Fruit fly (Drosophila melanogaster) whole organism: ENCODE results near the gene CG12301.

Experiments used
- CG8478 ChIP-seq: fragments of >200 bp; optimal IDR thresholded peaks from 2 replicates; lab custom pipeline; 2018; ENCODE audit warnings: inconsistent platforms
- Dll ChIP-seq: fragments of >200 bp; optimal IDR thresholded peaks from 2 replicates; lab custom pipeline; 2017
- EcR ChIP-seq, 2 experiments: fragments of >200 bp; optimal IDR thresholded peaks; 2 replicates each; lab custom pipeline; 2017; ENCODE audit warnings: missing biosample characterization in 2 of 2, missing genetic modification characterization in 2 of 2, missing genetic modification reagents in 2 of 2
- pan ChIP-seq: fragments of >200 bp; optimal IDR thresholded peaks from 2 replicates; lab custom pipeline; 2017
- psq ChIP-seq: fragments of >200 bp; optimal IDR thresholded peaks from 2 replicates; lab custom pipeline; 2017
- usp ChIP-seq: fragments of >200 bp; optimal IDR thresholded peaks from 2 replicates; lab custom pipeline; 2017; ENCODE audit warnings: missing biosample characterization, missing genetic modification characterization, mixed read lengths

Gene CG12301

DNA sequence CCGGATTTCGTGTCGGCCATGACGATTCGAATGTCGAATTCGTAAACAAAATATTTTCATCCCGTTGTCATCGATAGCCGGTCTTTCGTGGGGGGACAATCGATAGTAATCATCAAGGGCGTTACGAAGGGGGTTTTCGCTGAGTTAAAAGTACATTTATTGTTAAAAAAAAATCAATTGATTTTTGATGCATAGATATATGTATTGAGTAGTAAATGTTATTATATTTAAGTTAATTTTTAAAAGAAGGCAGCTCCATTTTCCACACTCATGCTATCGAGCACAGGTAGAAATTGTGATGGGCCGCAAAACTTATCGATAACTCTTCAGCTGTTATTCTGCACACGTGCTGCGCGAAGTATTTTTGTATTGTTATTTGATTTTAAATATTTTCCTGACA is at the start of gene CG12301, which contains the start of gene mrn:
CG12301 (plus strand) TSS at position 314 of the 400 bp plus-strand sequence.
mrn (minus strand) TSS at position 51 of the 400 bp plus-strand sequence.
- no peak for TF ChIP-seq usp
- TF ChIP-seq CG8478 (lab: Kevin White, UChicago), result no peak
- TF ChIP-seq pan (lab: Kevin White, UChicago), result no peak
- no peak for TF ChIP-seq Dll (lab: Kevin White, UChicago)
- no peak for TF ChIP-seq psq (lab: Kevin White, UChicago)
- TF ChIP-seq EcR (GFP tag; optimal IDR thresholded peaks at IDR 0.05; lab: Kevin White, UChicago), result no peak

DNA sequence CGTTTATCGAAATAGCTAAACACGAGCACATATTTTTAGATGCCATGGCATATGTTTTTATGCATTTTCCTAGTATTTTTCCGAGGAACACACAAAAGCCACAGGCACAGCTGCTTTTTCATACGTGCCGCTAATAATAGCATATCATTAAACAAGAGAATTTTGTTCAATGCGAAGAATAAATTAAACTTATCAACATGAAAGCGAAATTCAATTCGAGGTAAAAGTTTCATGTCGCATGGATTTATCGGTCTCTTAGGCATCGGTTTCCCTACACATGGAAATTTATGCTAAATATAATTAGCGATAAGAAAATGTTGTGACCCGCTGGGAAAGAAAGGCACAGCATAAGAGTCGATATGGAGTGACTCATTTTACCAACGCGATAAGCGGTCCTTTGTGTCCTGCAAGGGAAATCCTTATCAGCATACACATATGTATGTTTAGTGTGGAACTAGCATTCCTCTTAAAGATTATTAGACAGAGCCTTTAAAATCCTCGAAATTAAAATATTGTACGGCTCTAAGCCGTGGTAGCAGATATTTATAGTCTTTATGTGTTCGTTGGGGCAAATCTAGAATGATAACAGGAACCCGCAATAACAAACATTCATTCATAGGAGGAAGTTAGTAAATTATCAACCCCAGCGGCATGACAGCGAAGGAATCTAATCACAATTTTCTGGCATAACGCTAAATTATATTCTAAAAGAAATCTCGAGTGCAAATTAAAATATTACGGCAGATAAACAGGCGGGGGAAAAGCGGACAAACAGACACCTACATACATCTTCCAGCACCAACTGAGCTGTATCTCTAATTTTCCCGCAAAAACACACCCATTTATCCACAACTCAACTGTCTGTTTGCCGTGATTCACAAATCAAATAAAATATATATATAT is 48.9 kb upstream of the CG12301 start, which contains the start of gene CG43248:
CG43248 (minus strand) TSS at position 51 of the 903 bp plus-strand sequence.
- no peak for TF ChIP-seq usp
- TF ChIP-seq CG8478 (lab: Kevin White, UChicago), result no peak
- no peak for TF ChIP-seq psq (lab: Kevin White, UChicago)
- no peak for TF ChIP-seq EcR (GFP tag; optimal IDR thresholded peaks at IDR 0.05; lab: Kevin White, UChicago)
- TF ChIP-seq pan (lab: Kevin White, UChicago), result no peak
- no peak for TF ChIP-seq Dll (lab: Kevin White, UChicago)

DNA sequence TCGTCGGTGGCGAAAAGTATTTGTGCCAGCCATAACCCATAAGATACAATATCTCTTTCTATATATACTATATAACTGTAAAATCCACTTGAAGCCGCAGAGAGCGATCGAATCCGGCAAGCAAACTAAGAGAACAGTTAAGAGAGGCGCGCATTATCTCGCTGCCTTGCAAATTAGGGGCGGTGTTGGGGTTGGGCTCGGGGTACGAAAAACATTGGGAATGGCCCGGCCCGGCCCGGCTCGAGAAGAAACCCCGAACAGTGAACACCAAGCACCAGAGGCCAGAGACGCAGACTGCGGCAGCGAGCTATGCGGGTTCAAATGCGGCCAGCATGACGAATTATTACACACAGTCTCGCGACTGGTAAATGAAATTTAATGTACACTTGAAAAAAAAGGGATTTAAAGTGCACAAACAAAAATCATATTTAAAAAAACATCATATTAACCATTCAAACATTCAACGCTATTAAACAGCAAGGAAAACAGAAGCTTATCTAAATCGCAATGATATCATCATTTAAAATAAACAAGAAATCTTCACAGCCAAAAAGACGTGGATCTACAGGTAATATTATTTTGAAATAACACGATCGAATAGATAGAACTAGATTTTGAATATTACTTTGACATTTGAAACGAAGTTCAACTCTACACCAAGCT is 48.1 kb upstream of the CG12301 start:
- TF ChIP-seq CG8478 (lab: Kevin White, UChicago) (no peak), EcR (GFP tag; optimal IDR thresholded peaks at IDR 0.05; lab: Kevin White, UChicago) (peak in 1 of 2 experiments; percentile 39)

DNA sequence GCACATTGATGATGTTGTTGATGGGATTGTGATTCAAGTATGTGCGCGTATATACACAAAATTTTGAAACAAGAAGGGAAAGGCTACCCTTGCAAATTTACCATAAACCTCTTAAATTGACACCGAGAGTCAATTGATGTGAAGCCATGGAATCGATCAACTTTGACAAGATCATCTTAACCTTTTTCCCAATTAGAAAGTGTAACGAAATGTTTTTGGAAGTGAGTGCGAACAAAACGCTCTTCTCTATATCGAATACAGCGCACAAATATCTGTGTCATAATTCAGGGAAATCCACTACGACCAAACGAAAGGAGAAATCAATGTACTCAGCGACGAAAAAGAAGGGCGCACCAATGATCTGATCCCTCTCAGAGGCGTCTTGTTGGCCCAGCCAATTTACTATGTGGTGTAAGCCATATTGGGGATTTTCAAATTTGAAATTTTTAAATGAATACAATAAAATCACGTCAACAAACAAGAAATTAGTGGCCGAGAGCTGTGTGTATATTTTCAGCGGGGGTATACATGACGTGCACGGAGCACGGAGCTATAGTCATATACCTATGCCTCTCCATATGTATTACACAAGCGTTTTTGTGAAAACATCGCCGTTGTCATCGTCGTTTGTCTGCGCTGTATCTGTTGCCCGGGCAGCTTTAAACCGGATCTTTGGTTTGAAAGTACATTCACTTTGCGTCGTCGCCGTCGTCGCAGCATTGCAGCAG is 47.0 kb upstream of the CG12301 start:
- TF ChIP-seq usp, result no peak

DNA sequence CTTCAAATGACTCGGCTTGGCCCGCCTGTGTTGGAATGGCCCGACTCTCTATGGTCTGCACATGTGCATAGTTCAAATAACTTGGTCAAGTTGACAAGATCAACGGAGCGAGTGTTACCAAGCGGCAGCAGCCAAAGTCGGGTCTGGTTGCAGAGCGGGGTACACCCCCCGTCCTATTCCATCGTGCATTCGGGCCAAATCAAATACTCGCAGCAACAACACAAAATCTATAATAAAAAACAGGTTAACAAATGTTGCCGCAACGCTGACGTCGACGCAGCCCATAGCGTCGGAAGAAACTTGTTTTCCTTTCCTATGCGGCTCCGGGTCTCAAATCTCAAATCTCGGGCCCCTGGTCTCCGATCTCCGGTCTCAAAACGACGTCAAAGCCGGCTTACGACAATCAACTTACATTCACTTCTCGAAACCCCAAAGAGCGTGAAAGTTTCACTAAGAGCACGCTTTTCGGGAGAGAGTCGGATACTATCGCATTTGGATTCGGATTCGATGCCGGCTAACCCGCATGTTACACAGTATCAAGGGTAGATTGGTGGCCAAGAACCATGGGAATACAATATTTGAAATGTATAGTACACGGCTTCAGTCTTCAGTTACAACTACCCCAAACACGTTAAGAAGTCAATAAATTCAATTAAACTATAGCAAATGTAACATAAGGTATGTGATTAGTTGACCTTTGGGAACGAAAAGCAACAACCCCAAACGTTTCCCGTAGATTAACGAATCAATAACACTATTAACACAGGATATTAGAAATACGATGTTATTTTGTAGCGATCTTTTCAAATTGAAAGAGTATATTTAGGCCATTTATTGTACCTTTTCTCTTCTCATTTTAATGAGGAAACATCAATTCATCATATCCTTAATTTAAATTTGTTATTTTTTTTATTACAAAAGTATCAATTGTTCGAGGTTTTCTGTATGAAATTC is 46.0 kb upstream of the CG12301 start:
- peak in 1 of 2 experiments; percentile 12 for TF ChIP-seq EcR (GFP tag; optimal IDR thresholded peaks at IDR 0.05; lab: Kevin White, UChicago)
- TF ChIP-seq pan (lab: Kevin White, UChicago), result peak; percentile 98
- no peak for TF ChIP-seq CG8478 (lab: Kevin White, UChicago)

DNA sequence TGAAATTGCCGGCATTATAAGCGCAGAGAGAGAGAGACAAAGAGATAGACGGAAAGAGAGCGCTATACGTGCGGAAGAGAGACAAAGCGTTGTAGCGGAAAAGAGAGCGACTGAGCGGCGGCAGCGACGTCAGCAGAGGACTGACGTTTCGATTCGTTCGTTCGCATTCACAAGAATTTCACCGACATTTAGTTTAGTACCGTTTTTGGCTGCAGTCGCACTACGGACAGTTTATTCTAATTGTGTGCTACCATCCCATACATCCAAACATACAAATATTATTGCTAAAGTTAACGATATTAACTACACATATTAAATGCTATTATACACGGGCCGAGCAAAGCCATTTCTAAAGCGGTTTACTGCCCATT is 45.4 kb upstream of the CG12301 start, which contains the start of gene CrebA:
CrebA (plus strand) TSS at position 168 of the 371 bp plus-strand sequence.
- TF ChIP-seq CG8478 (lab: Kevin White, UChicago) (no peak), EcR (GFP tag; optimal IDR thresholded peaks at IDR 0.05; lab: Kevin White, UChicago) (no peak), pan (lab: Kevin White, UChicago) (no peak), Dll (lab: Kevin White, UChicago) (no peak), usp (no peak), psq (lab: Kevin White, UChicago) (no peak)

DNA sequence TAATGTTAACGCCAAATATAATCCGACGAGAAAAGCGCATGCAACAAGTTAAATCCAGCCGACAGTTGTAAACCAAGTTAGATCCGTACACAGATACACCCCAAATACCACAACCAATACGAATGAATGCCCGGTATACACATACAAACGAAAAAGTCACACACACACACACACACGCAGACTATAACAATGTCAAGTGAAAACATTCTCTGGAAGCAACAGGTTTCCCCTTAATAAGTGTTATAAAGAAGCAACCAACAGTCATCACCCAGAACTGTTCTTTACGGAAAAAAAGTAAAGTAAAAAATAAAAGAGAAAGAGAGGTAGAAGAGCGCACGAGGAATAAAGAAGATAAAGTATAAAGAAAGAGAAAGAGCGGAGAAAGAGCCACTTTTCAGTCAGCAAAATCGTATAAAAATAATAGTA is 44.8 kb upstream of the CG12301 start:
- TF ChIP-seq Dll (lab: Kevin White, UChicago) (no peak), pan (lab: Kevin White, UChicago) (no peak), usp (no peak), EcR (GFP tag; optimal IDR thresholded peaks at IDR 0.05; lab: Kevin White, UChicago) (no peak), psq (lab: Kevin White, UChicago) (no peak), CG8478 (lab: Kevin White, UChicago) (no peak)

DNA sequence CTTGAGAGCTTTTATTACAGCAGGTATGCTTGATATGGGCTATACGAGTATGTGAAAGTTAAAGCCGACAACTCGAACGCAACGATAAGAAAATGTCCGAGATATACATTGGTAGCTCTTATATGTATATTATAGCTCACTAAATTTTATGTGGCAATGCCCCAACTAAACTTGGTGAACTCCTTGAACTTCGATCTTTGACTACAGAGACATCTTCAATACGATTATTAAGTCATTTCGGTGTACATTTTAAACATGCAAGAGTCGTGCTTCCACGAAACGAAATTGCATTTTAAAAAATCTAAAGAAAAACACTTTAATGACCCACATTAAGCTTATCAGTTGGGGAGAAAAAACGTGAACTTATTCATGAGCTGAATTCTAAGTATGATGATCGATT is 44.0 kb upstream of the CG12301 start:
- no peak for TF ChIP-seq Dll (lab: Kevin White, UChicago)
- no peak for TF ChIP-seq CG8478 (lab: Kevin White, UChicago)
- TF ChIP-seq usp, result no peak
- peak; percentile 1 for TF ChIP-seq pan (lab: Kevin White, UChicago)
- TF ChIP-seq psq (lab: Kevin White, UChicago), result no peak
- TF ChIP-seq EcR (GFP tag; optimal IDR thresholded peaks at IDR 0.05; lab: Kevin White, UChicago), result no peak

DNA sequence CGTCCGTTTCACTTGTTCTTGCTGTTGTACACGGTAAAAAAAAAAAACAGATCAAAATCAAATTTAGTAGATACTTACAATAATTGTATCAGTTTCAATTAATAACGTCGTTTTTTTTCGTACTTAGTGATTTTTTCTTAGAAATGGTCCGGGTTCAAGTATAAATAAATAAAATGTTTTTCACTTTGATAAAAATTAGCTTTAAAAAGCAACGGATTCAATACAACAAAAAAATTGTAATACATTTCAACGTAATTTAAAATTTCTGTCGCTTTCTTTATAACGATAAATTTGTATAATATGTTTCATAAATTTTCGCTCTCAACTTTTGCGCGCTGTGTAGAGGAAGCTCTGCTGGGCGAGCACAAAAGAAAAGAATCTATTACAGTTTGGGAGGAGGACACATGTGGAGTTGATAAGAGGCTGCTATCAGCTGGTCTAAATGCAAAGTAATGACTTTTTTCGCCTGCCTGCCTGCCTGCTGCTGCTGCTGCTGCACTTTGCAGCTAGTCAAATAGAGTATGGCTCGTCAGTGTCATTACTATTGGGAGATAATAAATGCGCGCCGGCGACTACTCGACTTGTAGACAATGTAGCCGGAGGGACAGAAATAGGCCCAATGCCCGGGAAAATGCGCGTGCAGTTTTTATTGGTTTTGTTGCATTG is 42.6 kb upstream of the CG12301 start:
- TF ChIP-seq CG8478 (lab: Kevin White, UChicago) (no peak), EcR (GFP tag; optimal IDR thresholded peaks at IDR 0.05; lab: Kevin White, UChicago) (peak in 1 of 2 experiments; percentile 19)
